Fruit fly (Drosophila melanogaster) whole organism: ENCODE results near the gene CG32428.

ENCODE experiments used
- CG8478 ChIP-seq: fragments of >200 bp; optimal IDR thresholded peaks from 2 replicates; lab custom pipeline; 2018; ENCODE audit warnings: inconsistent platforms
- psq ChIP-seq: fragments of >200 bp; optimal IDR thresholded peaks from 2 replicates; lab custom pipeline; 2017

- TF ChIP-seq CG8478 (lab: Kevin White, UChicago) = no peak
- no peak for TF ChIP-seq psq (lab: Kevin White, UChicago)
These were observed 13.1 kb downstream of the CG32428 start, which contains the start of gene mag for dm6 chr3L:20460383-20460782.
